Worm (Caenorhabditis elegans) whole organism, L4 larva: ENCODE results near the gene C30G12.4.

Experiments
- F26F4.8 ChIP-seq: fragments of 200-800 bp; sonication (Bioruptor generic); conservative IDR thresholded peaks from 2 replicates; pipeline ENCODE4 v1.3.6; 2022; ENCODE audit warnings: missing genetic modification characterization, missing compliant biosample characterization
- T20F7.1 ChIP-seq: fragments of 200-800 bp; sonication (Bioruptor generic); optimal IDR thresholded peaks from 2 replicates; lab custom pipeline; 2018; ENCODE audit warnings: mild to moderate bottlenecking, missing genetic modification characterization, missing compliant biosample characterization
- T26A8.4 ChIP-seq: fragments of 200-800 bp; sonication (Bioruptor generic); IDR thresholded peaks from 2 replicates; pipeline ENCODE4 v1.3.6; 2022; ENCODE audit warnings: missing genetic modification characterization, missing compliant biosample characterization
- Y48G9A.11 ChIP-seq: fragments of 200-800 bp; sonication (Bioruptor generic); IDR thresholded peaks from 2 replicates; pipeline ENCODE4 v1.3.6; 2022; ENCODE audit warnings: missing genetic modification reagents, missing genetic modification characterization, missing compliant biosample characterization
- Y5F2A.4 ChIP-seq: fragments of 200-800 bp; sonication (Bioruptor generic); optimal IDR thresholded peaks from 2 replicates; lab custom pipeline; 2018; ENCODE audit warnings: mild to moderate bottlenecking, missing genetic modification characterization, missing compliant biosample characterization
- ZK337.2 ChIP-seq: fragments of 200-800 bp; sonication (Bioruptor generic); IDR thresholded peaks from 2 replicates; pipeline ENCODE4 v1.3.6; 2022; ENCODE audit warnings: missing genetic modification reagents, missing genetic modification characterization, missing compliant biosample characterization
- ZK546.5 ChIP-seq, 2 experiments: sonication (generic microtip); optimal IDR thresholded peaks; 2 replicates each; lab custom pipeline; 2017; ENCODE audit warnings: missing biosample characterization in 2 of 2, missing genetic modification characterization in 2 of 2
- aha-1 ChIP-seq: fragments of 150-350 bp; peaks from one replicate; lab custom pipeline; 2014; ENCODE audit warnings: missing biosample characterization, missing genetic modification characterization
- aly-2 ChIP-seq: sonication (generic microtip); optimal IDR thresholded peaks from 2 replicates; lab custom pipeline; 2018; ENCODE audit warnings: missing biosample characterization, missing genetic modification characterization
- arid-1 ChIP-seq: fragments of 200-800 bp; sonication (Bioruptor generic); conservative IDR thresholded peaks from 2 replicates; pipeline ENCODE4 v1.3.6; 2022; ENCODE audit warnings: missing genetic modification reagents, missing genetic modification characterization, missing compliant biosample characterization
- ceh-62 ChIP-seq: sonication (generic microtip); optimal IDR thresholded peaks from 2 replicates; lab custom pipeline; 2017; ENCODE audit warnings: missing biosample characterization, missing genetic modification characterization
- ces-1 ChIP-seq: fragments of 150-350 bp; sonication (generic microtip); optimal IDR thresholded peaks from 4 replicates; lab custom pipeline; 2014; ENCODE audit warnings: missing biosample characterization, missing genetic modification reagents, missing genetic modification characterization
- ctbp-1 ChIP-seq: fragments of 200-800 bp; sonication (Bioruptor generic); IDR thresholded peaks from 2 replicates; pipeline ENCODE4 v1.3.6; 2022; ENCODE audit warnings: missing genetic modification reagents, missing genetic modification characterization, missing compliant biosample characterization
- daf-16 ChIP-seq, 3 experiments: sonication (generic microtip); optimal IDR thresholded peaks; 2 replicates each; lab custom pipeline; 2016 to 2017; ENCODE audit warnings: missing genetic modification characterization in 3 of 3, missing genetic modification reagents in 3 of 3, mild to moderate bottlenecking in 2 of 3, missing compliant biosample characterization in 2 of 3, missing biosample characterization in 1 of 3, moderate library complexity in 1 of 3
- daf-8 ChIP-seq: fragments of 200-800 bp; sonication (Bioruptor generic); IDR thresholded peaks from 2 replicates; pipeline ENCODE4 v1.3.6; 2022; ENCODE audit warnings: missing genetic modification characterization, missing compliant biosample characterization
- dmd-6 ChIP-seq: fragments of 200-800 bp; sonication (Bioruptor generic); IDR thresholded peaks from 2 replicates; pipeline ENCODE4 v1.3.6; 2022; ENCODE audit warnings: missing genetic modification reagents, missing genetic modification characterization, missing compliant biosample characterization
- dpl-1 ChIP-seq: fragments of 150-350 bp; optimal IDR thresholded peaks from 2 replicates; lab custom pipeline; 2014; ENCODE audit warnings: missing biosample characterization, missing genetic modification reagents, missing genetic modification characterization
- duxl-1 ChIP-seq: sonication (generic microtip); optimal IDR thresholded peaks from 2 replicates; lab custom pipeline; 2016; ENCODE audit warnings: mild to moderate bottlenecking, missing genetic modification characterization, moderate library complexity, missing compliant biosample characterization; ENCODE audit not compliant: poor library complexity
- fkh-10 ChIP-seq: fragments of 150-350 bp; optimal IDR thresholded peaks from 2 replicates; lab custom pipeline; 2014; ENCODE audit warnings: missing biosample characterization, missing genetic modification reagents, missing genetic modification characterization
- gei-8 ChIP-seq: fragments of 200-800 bp; sonication (Bioruptor generic); optimal IDR thresholded peaks from 2 replicates; lab custom pipeline; 2018; ENCODE audit warnings: mild to moderate bottlenecking, missing genetic modification characterization, missing compliant biosample characterization
- hif-1 ChIP-seq, 2 experiments: sonication (generic microtip); optimal IDR thresholded peaks; 2 replicates each; lab custom pipeline; 2016 to 2017; ENCODE audit warnings: missing compliant biosample characterization in 2 of 2, missing genetic modification characterization in 2 of 2, missing genetic modification reagents in 2 of 2, missing genotype in 2 of 2, mild to moderate bottlenecking in 1 of 2
- hmg-1.1 ChIP-seq: fragments of 200-800 bp; sonication (Bioruptor generic); IDR thresholded peaks from 2 replicates; pipeline ENCODE4 v1.3.6; 2022; ENCODE audit warnings: missing genetic modification reagents, missing genetic modification characterization, missing compliant biosample characterization
- jun-1 ChIP-seq: fragments of 150-350 bp; optimal IDR thresholded peaks from 2 replicates; lab custom pipeline; 2014; ENCODE audit warnings: missing biosample characterization, missing genetic modification reagents, missing genetic modification characterization
- lim-7 ChIP-seq: fragments of 200-800 bp; sonication (Bioruptor generic); IDR thresholded peaks from 2 replicates; pipeline ENCODE4 v1.3.6; 2022; ENCODE audit warnings: missing genetic modification characterization, missing compliant biosample characterization
- lin-15B ChIP-seq: fragments of 150-350 bp; sonication (generic microtip); optimal IDR thresholded peaks from 3 replicates; lab custom pipeline; 2014; ENCODE audit warnings: missing biosample characterization, missing genetic modification characterization
- mdl-1 ChIP-seq, 2 experiments: fragments of 150-350 bp in 1 of 2; sonication (generic microtip) in 1 of 2; optimal IDR thresholded peaks; 2 replicates each; lab custom pipeline; 2014 to 2017; ENCODE audit warnings: missing biosample characterization in 2 of 2, missing genetic modification characterization in 2 of 2
- mdt-29 ChIP-seq: fragments of 200-800 bp; sonication (Bioruptor generic); IDR thresholded peaks from 2 replicates; pipeline ENCODE4 v1.3.6; 2022; ENCODE audit warnings: missing genetic modification reagents, missing genetic modification characterization, missing compliant biosample characterization
- mxl-3 ChIP-seq: fragments of 200-800 bp; sonication (Bioruptor generic); optimal IDR thresholded peaks from 2 replicates; lab custom pipeline; 2018; ENCODE audit warnings: mild to moderate bottlenecking, missing genetic modification characterization, missing compliant biosample characterization
- nhr-10 ChIP-seq: fragments of 150-350 bp; optimal IDR thresholded peaks from 2 replicates; lab custom pipeline; 2014; ENCODE audit warnings: missing biosample characterization, missing genetic modification characterization
- nhr-102 ChIP-seq: sonication (generic microtip); optimal IDR thresholded peaks from 2 replicates; lab custom pipeline; 2016; ENCODE audit warnings: mild to moderate bottlenecking, missing genetic modification characterization, moderate library complexity, missing compliant biosample characterization
- nhr-28 ChIP-seq: fragments of 150-350 bp; optimal IDR thresholded peaks from 2 replicates; lab custom pipeline; 2014; ENCODE audit warnings: missing biosample characterization, missing genetic modification characterization
- nhr-41 ChIP-seq: fragments of 200-800 bp; sonication (Bioruptor generic); IDR thresholded peaks from 2 replicates; pipeline ENCODE4 v1.3.6; 2022; ENCODE audit warnings: missing genetic modification reagents, missing genetic modification characterization, missing compliant biosample characterization
- nhr-48 ChIP-seq: sonication (generic microtip); optimal IDR thresholded peaks from 2 replicates; lab custom pipeline; 2016; ENCODE audit warnings: mild to moderate bottlenecking, missing genetic modification characterization, missing compliant biosample characterization
- nhr-77 ChIP-seq: fragments of 150-350 bp; optimal IDR thresholded peaks from 2 replicates; lab custom pipeline; 2014; ENCODE audit warnings: missing biosample characterization, missing genetic modification characterization
- pha-4 ChIP-seq, 2 experiments: fragments of 150-350 bp in 1 of 2; fragments of 200-800 bp in 1 of 2; sonication (Bioruptor generic) in 1 of 2; IDR thresholded peaks in 1 of 2; optimal IDR thresholded peaks in 1 of 2; 2 replicates each; pipeline versions ENCODE4 v1.3.6 to Lab custom; 2014 to 2022; ENCODE audit warnings: missing genetic modification characterization in 2 of 2, missing genetic modification reagents in 2 of 2, missing biosample characterization in 1 of 2, missing compliant biosample characterization in 1 of 2
- php-3 ChIP-seq: fragments of 200-800 bp; sonication (Bioruptor generic); IDR thresholded peaks from 2 replicates; pipeline ENCODE4 v1.3.6; 2022; ENCODE audit warnings: missing genetic modification reagents, missing genetic modification characterization, missing compliant biosample characterization
- pqm-1 ChIP-seq: sonication (generic microtip); optimal IDR thresholded peaks from 2 replicates; lab custom pipeline; 2017; ENCODE audit warnings: missing biosample characterization, missing genetic modification characterization
- rbr-2 ChIP-seq: sonication (generic microtip); optimal IDR thresholded peaks from 2 replicates; lab custom pipeline; 2016; ENCODE audit warnings: missing genotype, missing genetic modification characterization, missing compliant biosample characterization
- sdz-12 ChIP-seq: fragments of 200-800 bp; sonication (Bioruptor generic); optimal IDR thresholded peaks from 2 replicates; lab custom pipeline; 2018; ENCODE audit warnings: mild to moderate bottlenecking, missing genetic modification characterization, missing compliant biosample characterization
- skn-1 ChIP-seq: fragments of 150-350 bp; optimal IDR thresholded peaks from 2 replicates; lab custom pipeline; 2014; ENCODE audit warnings: missing biosample characterization, missing genetic modification characterization
- snpc-1.2 ChIP-seq: fragments of 200-800 bp; sonication (Bioruptor generic); IDR thresholded peaks from 2 replicates; pipeline ENCODE4 v1.3.6; 2022; ENCODE audit warnings: missing genetic modification reagents, missing genetic modification characterization, missing compliant biosample characterization
- snpc-4 ChIP-seq: fragments of 150-350 bp; optimal IDR thresholded peaks from 2 replicates; lab custom pipeline; 2014; ENCODE audit warnings: missing biosample characterization, missing genetic modification characterization
- tra-1 ChIP-seq: fragments of 200-800 bp; sonication (Bioruptor generic); IDR thresholded peaks from 2 replicates; pipeline ENCODE4 v1.3.6; 2022; ENCODE audit warnings: missing genetic modification reagents, missing genetic modification characterization, missing compliant biosample characterization

Gene C30G12.4

ce11 chrII:7232517-7232916, 29.4 kb upstream of the C30G12.4 start, which contains the start of gene ctsa-3.1 (continued):
- TF ChIP-seq skn-1 (tag; lab: Kevin White, UChicago) (no peak), dpl-1 (GFP tag; lab: Kevin White, UChicago) (no peak), ZK337.2 (GFP tag; lab: Robert Waterston, UW) (no peak), dmd-6 (GFP tag; lab: Robert Waterston, UW) (peak; percentile 68), mxl-3 (GFP tag; lab: Kevin White, UChicago) (no peak), snpc-1.2 (no peak), snpc-4 (tag; lab: Kevin White, UChicago) (no peak), Y5F2A.4 (GFP tag; lab: Kevin White, UChicago) (no peak), nhr-102 (tag; lab: Kevin White, UChicago) (no peak), daf-16 (GFP tag; optimal IDR thresholded peaks at IDR 0.05; lab: Kevin White, UChicago) (no peak), daf-16 (tag; optimal IDR thresholded peaks at IDR 0.05; lab: Kevin White, UChicago) (peak; percentile 46), nhr-48 (tag; lab: Kevin White, UChicago) (peak; percentile 10), jun-1 (tag; lab: Kevin White, UChicago) (no peak), tra-1 (GFP tag; lab: Robert Waterston, UW) (no peak), ces-1 (GFP tag; lab: Kevin White, UChicago) (no peak), ZK546.5 (tag; optimal IDR thresholded peaks at IDR 0.05; lab: Kevin White, UChicago) (no peak), php-3 (GFP tag; lab: Robert Waterston, UW) (peak; percentile 90), F26F4.8 (GFP tag; lab: Robert Waterston, UW) (no peak), nhr-10 (tag; lab: Kevin White, UChicago) (no peak), mdt-29 (GFP tag; lab: Robert Waterston, UW) (no peak), fkh-10 (GFP tag; lab: Kevin White, UChicago) (no peak), ceh-62 (tag; lab: Kevin White, UChicago) (no peak), duxl-1 (no peak), hmg-1.1 (GFP tag; lab: Robert Waterston, UW) (no peak), T26A8.4 (GFP tag; lab: Robert Waterston, UW) (no peak), Y48G9A.11 (GFP tag; lab: Robert Waterston, UW) (no peak), mdl-1 (tag; optimal IDR thresholded peaks at IDR 0.05; lab: Kevin White, UChicago) (no peak), pqm-1 (tag; lab: Kevin White, UChicago) (peak; percentile 74), daf-8 (GFP tag; lab: Robert Waterston, UW) (no peak), gei-8 (GFP tag; lab: Kevin White, UChicago) (no peak), sdz-12 (GFP tag; lab: Kevin White, UChicago) (no peak), lin-15B (no peak), aly-2 (tag; lab: Kevin White, UChicago) (no peak), pha-4 (GFP tag; IDR thresholded peaks at IDR 0.05; lab: Robert Waterston, UW) (no peak), pha-4 (tag; optimal IDR thresholded peaks at IDR 0.05; lab: Kevin White, UChicago) (no peak), aha-1 (peak; percentile 19), arid-1 (GFP tag; lab: Robert Waterston, UW) (no peak), rbr-2 (tag; lab: Kevin White, UChicago) (no peak), T20F7.1 (GFP tag; lab: Kevin White, UChicago) (no peak), hif-1 (tag; optimal IDR thresholded peaks at IDR 0.05; lab: Kevin White, UChicago) (no peak), nhr-77 (tag; lab: Kevin White, UChicago) (no peak), nhr-41 (GFP tag; lab: Robert Waterston, UW) (no peak)
- TF ChIP-seq, all 104 proteins: peak for 8

DNA sequence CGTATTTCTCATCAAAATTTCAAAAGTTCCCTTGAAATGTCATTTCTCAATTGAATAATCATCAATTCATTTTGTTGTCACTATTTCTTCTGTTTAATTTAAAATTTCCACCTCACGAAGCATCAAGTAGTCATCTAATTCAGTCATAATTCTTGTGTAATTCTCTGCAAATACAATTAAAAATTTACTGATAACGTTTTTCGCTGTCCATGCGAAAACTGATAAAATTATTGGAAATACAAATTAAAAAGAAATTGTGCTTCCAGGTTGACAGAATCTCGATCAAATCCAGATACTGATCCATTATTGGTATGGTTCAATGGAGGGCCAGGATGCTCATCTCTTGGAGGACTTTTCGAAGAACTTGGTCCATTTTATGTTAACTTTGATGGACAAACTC, 28.7 kb upstream of the C30G12.4 start:
- TF ChIP-seq dmd-6 (GFP tag; lab: Robert Waterston, UW) = peak; percentile 55; the same call in 1 of the 2 replicates
- TF ChIP-seq ctbp-1 (GFP tag; lab: Robert Waterston, UW) = no peak
- peak; percentile 54 for TF ChIP-seq pqm-1 (tag; lab: Kevin White, UChicago)
- no peak for TF ChIP-seq lim-7 (GFP tag; lab: Robert Waterston, UW)
- TF ChIP-seq nhr-28 = peak; percentile 66
- peak; percentile 77 for TF ChIP-seq php-3 (GFP tag; lab: Robert Waterston, UW)
